Worm (Caenorhabditis elegans) whole organism, young adult: ENCODE results near the gene T26H8.4.

Experiments used
- B0035.1 ChIP-seq: sonication (generic microtip); optimal IDR thresholded peaks from 2 replicates; lab custom pipeline; 2016; ENCODE audit warnings: missing genetic modification characterization, mild to moderate bottlenecking, missing compliant biosample characterization, missing genotype, missing genetic modification reagents
- B0261.1 ChIP-seq: sonication (generic microtip); optimal IDR thresholded peaks from 2 replicates; lab custom pipeline; 2016; ENCODE audit warnings: mild to moderate bottlenecking, missing genetic modification characterization, moderate library complexity, missing compliant biosample characterization
- B0336.3 ChIP-seq: fragments of 200-800 bp; sonication (Bioruptor generic); IDR thresholded peaks from 2 replicates; pipeline ENCODE4 v1.3.6; 2022; ENCODE audit warnings: missing genetic modification characterization, missing compliant biosample characterization
- C06A6.2 ChIP-seq: fragments of 200-800 bp; sonication (Bioruptor generic); conservative IDR thresholded peaks from 2 replicates; pipeline ENCODE4 v1.3.6; 2022; ENCODE audit warnings: missing genetic modification characterization, missing compliant biosample characterization
- T07F8.4 ChIP-seq: sonication (generic microtip); optimal IDR thresholded peaks from 2 replicates; lab custom pipeline; 2016; ENCODE audit warnings: mild to moderate bottlenecking, missing genetic modification characterization, moderate library complexity, missing compliant biosample characterization
- Y53G8AR.9 ChIP-seq: fragments of 200-800 bp; sonication (Bioruptor generic); conservative IDR thresholded peaks from 2 replicates; pipeline ENCODE4 v1.3.6; 2022; ENCODE audit warnings: missing genetic modification reagents, missing genetic modification characterization, missing compliant biosample characterization
- Y56A3A.18 ChIP-seq: fragments of 200-800 bp; sonication (Bioruptor generic); IDR thresholded peaks from 2 replicates; pipeline ENCODE4 v1.3.6; 2022; ENCODE audit warnings: missing genetic modification reagents, missing genetic modification characterization, missing compliant biosample characterization
- ZK185.1 ChIP-seq: sonication (generic microtip); optimal IDR thresholded peaks from 2 replicates; lab custom pipeline; 2016; ENCODE audit warnings: mild to moderate bottlenecking, missing genetic modification characterization, missing compliant biosample characterization; ENCODE audit not compliant: poor library complexity, severe bottlenecking
- akir-1 ChIP-seq: fragments of 200-800 bp; sonication (Bioruptor generic); optimal IDR thresholded peaks from 2 replicates; lab custom pipeline; 2018; ENCODE audit warnings: mild to moderate bottlenecking, missing genetic modification characterization, moderate library complexity, missing compliant biosample characterization
- atf-7 ChIP-seq: sonication (generic microtip); optimal IDR thresholded peaks from 2 replicates; lab custom pipeline; 2017; ENCODE audit warnings: mild to moderate bottlenecking, missing genetic modification characterization, missing compliant biosample characterization
- bed-2 ChIP-seq: fragments of 200-800 bp; sonication (Bioruptor generic); IDR thresholded peaks from 2 replicates; pipeline ENCODE4 v1.3.6; 2022; ENCODE audit warnings: missing genetic modification reagents, missing genetic modification characterization, missing compliant biosample characterization
- cebp-1 ChIP-seq, 2 experiments: fragments of 200-800 bp in 1 of 2; sonication (Bioruptor generic) in 1 of 2; sonication (generic microtip) in 1 of 2; IDR thresholded peaks in 1 of 2; optimal IDR thresholded peaks in 1 of 2; 2 replicates each; pipeline versions ENCODE4 v1.3.6 to Lab custom; 2017 to 2022; ENCODE audit warnings: missing compliant biosample characterization in 2 of 2, missing genetic modification characterization in 2 of 2, mild to moderate bottlenecking in 1 of 2, missing genetic modification reagents in 1 of 2, moderate library complexity in 1 of 2
- him-1 ChIP-seq: sonication (generic microtip); optimal IDR thresholded peaks from 2 replicates; lab custom pipeline; 2016; ENCODE audit warnings: missing genotype, missing genetic modification reagents, missing genetic modification characterization, missing compliant biosample characterization
- hmg-20 ChIP-seq: fragments of 200-800 bp; sonication (Bioruptor generic); IDR thresholded peaks from 2 replicates; pipeline ENCODE4 v1.3.6; 2022; ENCODE audit warnings: missing genetic modification reagents, missing genetic modification characterization, missing compliant biosample characterization
- madf-10 ChIP-seq: sonication (generic microtip); optimal IDR thresholded peaks from 2 replicates; lab custom pipeline; 2016; ENCODE audit warnings: mild to moderate bottlenecking, missing genetic modification characterization, missing compliant biosample characterization
- madf-3 ChIP-seq: fragments of 200-800 bp; sonication (Bioruptor generic); IDR thresholded peaks from 2 replicates; pipeline ENCODE4 v1.3.6; 2022; ENCODE audit warnings: missing genetic modification reagents, missing genetic modification characterization, missing compliant biosample characterization
- madf-8 ChIP-seq: fragments of 200-800 bp; sonication (Bioruptor generic); conservative IDR thresholded peaks from 2 replicates; pipeline ENCODE4 v1.3.6; 2022; ENCODE audit warnings: missing genetic modification reagents, missing genetic modification characterization, missing compliant biosample characterization
- mcd-1 ChIP-seq: fragments of 200-800 bp; sonication (Bioruptor generic); IDR thresholded peaks from 2 replicates; pipeline ENCODE4 v1.3.6; 2022; ENCODE audit warnings: missing genetic modification reagents, missing genetic modification characterization, missing compliant biosample characterization
- mel-28 ChIP-seq: sonication (generic microtip); optimal IDR thresholded peaks from 2 replicates; lab custom pipeline; 2016; ENCODE audit warnings: borderline replicate concordance, mild to moderate bottlenecking, missing genetic modification characterization, missing compliant biosample characterization
- mes-4 ChIP-seq: sonication (generic microtip); optimal IDR thresholded peaks from 2 replicates; lab custom pipeline; 2016; ENCODE audit warnings: missing genotype, missing genetic modification characterization, missing compliant biosample characterization
- nhr-120 ChIP-seq: fragments of 200-800 bp; sonication (Bioruptor generic); IDR thresholded peaks from 2 replicates; pipeline ENCODE4 v1.3.6; 2022; ENCODE audit warnings: missing genetic modification characterization, missing compliant biosample characterization
- nhr-179 ChIP-seq: sonication (generic microtip); optimal IDR thresholded peaks from 2 replicates; lab custom pipeline; 2016; ENCODE audit warnings: mild to moderate bottlenecking, missing genetic modification characterization, missing compliant biosample characterization
- nhr-80 ChIP-seq: sonication (generic microtip); optimal IDR thresholded peaks from 2 replicates; lab custom pipeline; 2016; ENCODE audit warnings: missing genetic modification characterization, missing compliant biosample characterization
- rcor-1 ChIP-seq: fragments of 200-800 bp; sonication (Bioruptor generic); IDR thresholded peaks from 2 replicates; pipeline ENCODE4 v1.3.6; 2022; ENCODE audit warnings: missing genetic modification reagents, missing genetic modification characterization, missing compliant biosample characterization
- repo-1 ChIP-seq: sonication (generic microtip); optimal IDR thresholded peaks from 2 replicates; lab custom pipeline; 2017; ENCODE audit warnings: mild to moderate bottlenecking, missing genetic modification characterization, missing compliant biosample characterization
- snpc-1.3 ChIP-seq: sonication (generic microtip); optimal IDR thresholded peaks from 2 replicates; lab custom pipeline; 2017; ENCODE audit warnings: missing genetic modification characterization, mild to moderate bottlenecking, missing compliant biosample characterization, antibody characterized with exemption, moderate library complexity, missing genotype, missing genetic modification reagents; ENCODE audit not compliant: insufficient read depth
- snpc-4 ChIP-seq, 5 experiments: fragments of 150-350 bp in 1 of 5; sonication (generic microtip) in 4 of 5; optimal IDR thresholded peaks; 2 replicates each; lab custom pipeline; 2014 to 2018; ENCODE audit warnings: missing genetic modification characterization in 5 of 5, missing biosample characterization in 3 of 5, antibody characterized with exemption in 2 of 5, mild to moderate bottlenecking in 2 of 5, missing compliant biosample characterization in 2 of 5, missing genotype in 2 of 5, moderate library complexity in 2 of 5, missing genetic modification reagents in 1 of 5
- somi-1 ChIP-seq: fragments of 200-800 bp; sonication (Bioruptor generic); optimal IDR thresholded peaks from 2 replicates; lab custom pipeline; 2018; ENCODE audit warnings: mild to moderate bottlenecking, missing genetic modification characterization, missing compliant biosample characterization
- tbp1 ChIP-seq: fragments of 200-800 bp; sonication (Bioruptor generic); optimal IDR thresholded peaks from 2 replicates; lab custom pipeline; 2018; ENCODE audit warnings: mild to moderate bottlenecking, missing genetic modification characterization, missing compliant biosample characterization
- unc-62 ChIP-seq: fragments of 150-350 bp; optimal IDR thresholded peaks from 2 replicates; lab custom pipeline; 2014; ENCODE audit warnings: missing biosample characterization, missing genetic modification reagents, missing genetic modification characterization
- ztf-22 ChIP-seq: fragments of 200-800 bp; sonication (Bioruptor generic); optimal IDR thresholded peaks from 2 replicates; lab custom pipeline; 2018; ENCODE audit warnings: mild to moderate bottlenecking, missing genetic modification characterization, moderate library complexity, missing compliant biosample characterization
- ztf-28 ChIP-seq: fragments of 200-800 bp; sonication (Bioruptor generic); IDR thresholded peaks from 2 replicates; pipeline ENCODE4 v1.3.6; 2022; ENCODE audit warnings: missing genetic modification reagents, missing genetic modification characterization, missing compliant biosample characterization
- ztf-3 ChIP-seq: fragments of 200-800 bp; sonication (Bioruptor generic); optimal IDR thresholded peaks from 2 replicates; lab custom pipeline; 2018; ENCODE audit warnings: mild to moderate bottlenecking, missing genetic modification characterization, missing compliant biosample characterization

The T26H8.4 gene

DNA sequence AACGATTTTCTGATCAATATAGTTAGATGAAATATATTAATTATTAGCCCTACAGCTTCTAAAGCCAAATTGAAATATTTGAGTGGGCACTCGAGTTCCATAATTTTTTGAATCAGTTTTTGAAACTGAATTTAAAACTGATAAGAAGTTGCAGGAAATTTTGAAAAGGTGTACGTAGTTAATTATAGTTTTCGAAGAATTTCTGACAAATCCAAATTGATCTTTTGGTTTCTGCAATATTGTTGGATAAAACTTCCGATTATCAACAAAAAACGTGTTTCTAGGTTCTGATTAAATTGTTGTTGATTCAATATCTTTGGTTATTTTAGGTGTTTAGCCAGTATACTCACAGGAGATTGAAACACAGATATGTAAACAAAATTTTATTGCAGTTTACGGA is at the start of gene T26H8.4:
Gene T26H8.4, minus strand, starts transcription at position 101 of the 400 bp plus-strand sequence.
- no peak for TF ChIP-seq B0336.3 (GFP tag; lab: Robert Waterston, UW)
- no peak for TF ChIP-seq rcor-1 (GFP tag; lab: Robert Waterston, UW)
- no peak for TF ChIP-seq Y53G8AR.9 (GFP tag; lab: Robert Waterston, UW)
- TF ChIP-seq ZK185.1 (tag; lab: Kevin White, UChicago) = no peak
- TF ChIP-seq akir-1 (GFP tag; lab: Kevin White, UChicago) = no peak
- no peak for TF ChIP-seq repo-1 (tag; lab: Kevin White, UChicago)

DNA sequence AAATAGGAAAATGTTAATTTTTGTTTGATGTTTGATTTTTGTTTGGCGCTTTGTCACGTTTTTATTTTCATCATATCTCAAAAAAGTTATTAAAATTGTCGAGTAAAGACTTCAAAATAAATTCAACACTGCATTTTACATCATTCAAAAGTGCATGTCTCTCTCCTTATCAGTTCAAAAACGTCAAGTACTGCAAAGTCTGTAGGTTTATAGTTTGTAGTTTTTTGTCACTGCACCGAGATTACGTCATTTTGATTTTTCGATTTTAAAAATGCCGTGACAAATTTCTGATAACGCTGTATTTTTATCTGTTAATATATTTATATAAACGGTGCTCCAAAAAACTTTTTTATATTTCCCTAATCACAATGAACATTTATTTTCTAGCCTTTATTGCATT is 48.0 kb upstream of the T26H8.4 start, which contains the start of gene C29F3.7:
Gene C29F3.7, plus strand, starts transcription at position 254 of the 400 bp plus-strand sequence.
- TF ChIP-seq atf-7 (tag; lab: Kevin White, UChicago) = peak; percentile 85
- TF ChIP-seq nhr-80 (tag; lab: Kevin White, UChicago) = peak; percentile 92
- peak; percentile 16; the same call in 1 of the 2 replicates for TF ChIP-seq cebp-1 (GFP tag; IDR thresholded peaks at IDR 0.05; lab: Robert Waterston, UW)
- TF ChIP-seq cebp-1 (tag; optimal IDR thresholded peaks at IDR 0.05; lab: Kevin White, UChicago) = no peak
- no peak for TF ChIP-seq bed-2 (GFP tag; lab: Robert Waterston, UW)
- peak; percentile 49 for TF ChIP-seq unc-62 (GFP tag; lab: Kevin White, UChicago)
- peak; percentile 78 for TF ChIP-seq ztf-22 (GFP tag; lab: Kevin White, UChicago)
- no peak for TF ChIP-seq tbp1

DNA sequence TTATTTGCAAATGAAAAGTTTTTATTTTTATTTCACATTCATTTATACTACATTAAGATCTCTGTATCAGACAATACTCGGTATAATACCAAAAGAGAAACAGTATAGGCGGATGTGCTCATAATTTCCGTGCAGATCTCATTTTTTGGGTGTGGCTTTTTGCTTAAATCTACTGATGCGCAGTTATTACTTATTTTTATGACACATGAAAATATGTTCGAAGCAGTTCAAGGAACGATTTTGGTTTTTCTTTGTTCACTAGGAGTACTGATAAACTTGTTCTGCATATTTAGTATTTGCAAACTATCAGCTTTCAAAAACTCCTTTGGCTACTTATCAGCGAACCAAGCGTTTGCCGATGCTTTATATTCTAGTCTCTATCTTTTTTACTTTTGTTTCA is 45.7 kb upstream of the T26H8.4 start, which contains the start of gene srx-58:
Gene srx-58, plus strand, starts transcription at position 301 of the 400 bp plus-strand sequence.
- TF ChIP-seq madf-3 = no peak
- no peak for TF ChIP-seq C06A6.2
- no peak for TF ChIP-seq nhr-120 (GFP tag; lab: Robert Waterston, UW)
- TF ChIP-seq ztf-28 (GFP tag; lab: Robert Waterston, UW) = no peak
- no peak for TF ChIP-seq ztf-3
- TF ChIP-seq T07F8.4 (tag; lab: Kevin White, UChicago) = no peak
- no peak for TF ChIP-seq madf-8 (GFP tag; lab: Robert Waterston, UW)
- TF ChIP-seq somi-1 (GFP tag; lab: Kevin White, UChicago) = no peak
- TF ChIP-seq mel-28 (tag; lab: Kevin White, UChicago) = no peak
- no peak for TF ChIP-seq snpc-1.3 (tag; lab: Kevin White, UChicago)
- TF ChIP-seq repo-1 (tag; lab: Kevin White, UChicago) = no peak
- TF ChIP-seq ztf-22 (GFP tag; lab: Kevin White, UChicago) = no peak
- no peak for TF ChIP-seq nhr-179
- no peak for TF ChIP-seq snpc-4 (GFP tag; optimal IDR thresholded peaks at IDR 0.05; lab: Kevin White, UChicago)
- TF ChIP-seq snpc-4 (tag; optimal IDR thresholded peaks at IDR 0.05; lab: Kevin White, UChicago) = no peak
- no peak for TF ChIP-seq him-1 (tag; lab: Kevin White, UChicago)
- TF ChIP-seq B0035.1 (tag; lab: Kevin White, UChicago) = no peak
- no peak for TF ChIP-seq Y56A3A.18 (GFP tag; lab: Robert Waterston, UW)
- no peak for TF ChIP-seq nhr-80 (tag; lab: Kevin White, UChicago)
- no peak for TF ChIP-seq B0261.1 (tag; lab: Kevin White, UChicago)
- TF ChIP-seq madf-10 (tag; lab: Kevin White, UChicago) = no peak
- TF ChIP-seq, all 124 proteins: peak for 0

DNA sequence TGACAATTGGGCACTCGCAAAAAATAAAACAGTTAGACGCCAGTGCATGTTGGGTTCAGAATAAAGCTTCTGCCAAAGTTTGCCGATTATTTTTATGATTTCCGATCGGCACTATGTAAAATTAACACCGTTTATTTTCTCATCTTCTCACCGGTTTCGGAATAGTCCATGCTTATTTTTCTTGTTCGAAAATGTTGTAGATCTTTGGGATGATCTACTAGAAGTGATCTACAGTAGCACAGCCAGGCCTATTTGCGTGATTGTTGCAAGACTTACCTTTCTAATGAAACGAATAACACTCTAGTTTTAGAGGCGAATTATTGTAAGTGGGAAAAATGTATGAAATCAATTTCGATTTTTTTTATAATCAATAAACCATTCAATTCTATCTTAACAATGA is 44.0 kb upstream of the T26H8.4 start, which contains the start of gene clec-231:
Gene clec-231, minus strand, starts transcription at position 101 of the 400 bp plus-strand sequence.
- TF ChIP-seq mcd-1 (GFP tag; lab: Robert Waterston, UW) (no peak), hmg-20 (GFP tag; lab: Robert Waterston, UW) (no peak), mes-4 (tag; lab: Kevin White, UChicago) (no peak), bed-2 (GFP tag; lab: Robert Waterston, UW) (no peak), rcor-1 (GFP tag; lab: Robert Waterston, UW) (no peak)
